Worm (Caenorhabditis elegans): Measurements from ENCODE around the gene C56G2.22.

DNA sequence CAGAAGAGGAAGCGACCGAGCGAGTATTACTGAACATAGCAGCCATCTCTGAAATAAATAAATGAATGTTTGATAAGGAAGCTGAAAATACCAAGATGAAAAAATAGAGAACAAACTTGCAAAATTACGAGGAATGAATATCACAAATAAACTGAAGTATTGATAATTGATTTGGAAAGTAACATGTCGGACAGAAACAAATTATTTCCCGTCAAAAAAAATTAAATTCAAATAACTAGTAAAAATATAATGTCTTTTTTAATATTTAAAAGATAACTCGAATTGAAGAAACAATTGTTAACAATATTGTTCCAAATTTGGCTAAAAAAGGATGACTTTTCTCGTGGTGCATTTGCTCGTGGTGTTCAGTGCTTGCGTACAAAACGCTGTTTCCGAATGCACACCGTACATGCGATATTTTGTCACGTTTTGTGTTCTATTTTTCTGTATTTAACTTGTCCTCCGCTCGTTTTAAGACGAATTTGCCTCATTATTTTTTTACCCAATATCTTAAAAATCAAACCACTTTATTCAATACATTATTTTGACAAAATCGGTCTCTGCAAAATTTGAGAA is 4.3 kb upstream of the C56G2.22 start, which contains the start of gene rpn-13:
- TF ChIP-seq ref-1 (GFP tag; conservative IDR thresholded peaks at IDR 0.05) (no peak), ztf-23 (GFP tag; IDR thresholded peaks at IDR 0.05) (no peak), flt-1 (GFP tag; IDR thresholded peaks at IDR 0.05) (no peak), T22C8.4 (GFP tag; IDR thresholded peaks at IDR 0.05) (no peak), klf-2 (GFP tag; conservative IDR thresholded peaks at IDR 0.05) (no peak), tab-1 (GFP tag; IDR thresholded peaks at IDR 0.05) (no peak)

All from whole organism, midembryonic.